Fruit fly (Drosophila melanogaster) Kc167 (cell line): ENCODE results near the gene CG43072.

ENCODE experiments used
- Sin3A ChIP-seq: fragments of >200 bp; optimal IDR thresholded peaks from 2 replicates; lab custom pipeline; 2018; ENCODE audit warnings: missing external identifiers
- psq ChIP-seq: fragments of >200 bp; optimal IDR thresholded peaks from 2 replicates; lab custom pipeline; 2017; ENCODE audit warnings: missing external identifiers

DNA sequence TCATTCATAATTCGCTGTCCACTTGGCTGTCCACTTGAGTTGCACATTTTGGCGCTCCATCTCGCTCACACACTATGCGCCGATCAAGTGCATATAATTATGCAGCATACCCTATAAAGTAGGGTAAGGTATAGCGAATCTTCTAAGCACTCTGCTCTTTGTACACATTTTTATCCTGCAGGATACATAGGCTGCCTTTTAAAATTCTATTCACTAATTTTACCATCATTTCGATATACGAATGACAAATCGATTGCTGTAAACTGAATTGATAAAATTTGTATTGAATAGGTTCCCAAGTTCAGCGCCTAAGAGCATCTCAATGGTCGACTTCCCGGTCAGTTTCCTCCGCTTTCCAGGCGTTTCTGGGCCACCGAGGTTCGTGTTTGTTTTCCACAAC is 47.4 kb downstream of the CG43072 start:
- TF ChIP-seq Sin3A (no peak), psq (lab: Kevin White, UChicago) (no peak)
